Worm (Caenorhabditis elegans) whole organism, L1 larva: ENCODE measurements around the gene T06A1.1.

ENCODE experiments used
- C16A3.4 ChIP-seq: fragments of 150-350 bp; optimal IDR thresholded peaks from 2 replicates; lab custom pipeline; 2014; ENCODE audit warnings: missing biosample characterization, missing genetic modification characterization
- C34B4.2 ChIP-seq: sonication (generic microtip); optimal IDR thresholded peaks from 2 replicates; lab custom pipeline; 2017; ENCODE audit warnings: mild to moderate bottlenecking, missing genetic modification characterization, missing compliant biosample characterization
- Y116A8C.19 ChIP-seq: sonication (generic microtip); optimal IDR thresholded peaks from 2 replicates; lab custom pipeline; 2016; ENCODE audit warnings: missing compliant biosample characterization, missing genetic modification characterization, borderline replicate concordance
- aha-1 ChIP-seq: fragments of 150-350 bp; optimal IDR thresholded peaks from 2 replicates; lab custom pipeline; 2014; ENCODE audit warnings: missing biosample characterization, missing genetic modification characterization
- blmp-1 ChIP-seq: fragments of 150-350 bp; optimal IDR thresholded peaks from 2 replicates; lab custom pipeline; 2014; ENCODE audit warnings: missing biosample characterization, missing genetic modification characterization
- ceh-63 ChIP-seq: fragments of 200-800 bp; sonication (Bioruptor generic); optimal IDR thresholded peaks from 2 replicates; lab custom pipeline; 2018; ENCODE audit warnings: mild to moderate bottlenecking, missing genetic modification characterization, missing compliant biosample characterization
- ceh-8 ChIP-seq: fragments of 200-800 bp; sonication (Bioruptor generic); optimal IDR thresholded peaks from 2 replicates; lab custom pipeline; 2018; ENCODE audit warnings: mild to moderate bottlenecking, missing genetic modification characterization, moderate library complexity, missing compliant biosample characterization
- ceh-82 ChIP-seq, 3 experiments: fragments of 150-350 bp in 1 of 3; sonication (generic microtip) in 2 of 3; optimal IDR thresholded peaks; 2 replicates each; lab custom pipeline; 2014 to 2017; ENCODE audit warnings: missing biosample characterization in 3 of 3, missing genetic modification characterization in 3 of 3
- ces-1 ChIP-seq: fragments of 150-350 bp; optimal IDR thresholded peaks from 2 replicates; lab custom pipeline; 2014; ENCODE audit warnings: missing biosample characterization, missing genetic modification reagents, missing genetic modification characterization
- dpl-1 ChIP-seq, 3 experiments: fragments of 150-350 bp in 2 of 3; sonication (generic microtip) in 1 of 3; optimal IDR thresholded peaks; 2 replicates each; lab custom pipeline; 2014 to 2017; ENCODE audit warnings: missing biosample characterization in 3 of 3, missing genetic modification characterization in 3 of 3, missing genetic modification reagents in 3 of 3
- dsc-1 ChIP-seq: sonication (generic microtip); optimal IDR thresholded peaks from 2 replicates; lab custom pipeline; 2016; ENCODE audit warnings: mild to moderate bottlenecking, missing genetic modification characterization, missing compliant biosample characterization
- efl-1 ChIP-seq, 4 experiments: fragments of 150-350 bp; optimal IDR thresholded peaks in 3 of 4; peaks in 1 of 4; 1 replicate in 1 of 4; 2 replicates in 3 of 4; lab custom pipeline; 2014; ENCODE audit warnings: missing biosample characterization in 2 of 4, missing genetic modification characterization in 2 of 4, missing genetic modification reagents in 2 of 4
- efl-3 ChIP-seq: fragments of 200-800 bp; sonication (Bioruptor generic); optimal IDR thresholded peaks from 2 replicates; lab custom pipeline; 2018; ENCODE audit warnings: mild to moderate bottlenecking, missing genetic modification characterization, missing compliant biosample characterization
- egl-13 ChIP-seq: sonication (generic microtip); optimal IDR thresholded peaks from 2 replicates; lab custom pipeline; 2016; ENCODE audit warnings: missing genotype, missing genetic modification reagents, missing genetic modification characterization, missing compliant biosample characterization
- ets-5 ChIP-seq: fragments of 200-800 bp; sonication (Bioruptor generic); IDR thresholded peaks from 2 replicates; pipeline ENCODE4 v1.3.6; 2022; ENCODE audit warnings: missing genetic modification characterization, missing compliant biosample characterization
- fkh-10 ChIP-seq: sonication (generic microtip); optimal IDR thresholded peaks from 2 replicates; lab custom pipeline; 2017; ENCODE audit warnings: missing biosample characterization, missing genetic modification reagents, missing genetic modification characterization
- fos-1 ChIP-seq: fragments of 150-350 bp; optimal IDR thresholded peaks from 2 replicates; lab custom pipeline; 2014; ENCODE audit warnings: missing biosample characterization, missing genetic modification characterization
- hlh-4 ChIP-seq: sonication (generic microtip); optimal IDR thresholded peaks from 2 replicates; lab custom pipeline; 2016; ENCODE audit warnings: mild to moderate bottlenecking, missing genetic modification characterization, missing compliant biosample characterization
- irx-1 ChIP-seq: sonication (generic microtip); optimal IDR thresholded peaks from 2 replicates; lab custom pipeline; 2016; ENCODE audit warnings: missing genetic modification characterization, missing compliant biosample characterization
- jun-1 ChIP-seq: fragments of 150-350 bp; optimal IDR thresholded peaks from 2 replicates; lab custom pipeline; 2014; ENCODE audit warnings: missing biosample characterization, missing genetic modification reagents, missing genetic modification characterization
- lin-13 ChIP-seq: fragments of 150-350 bp; optimal IDR thresholded peaks from 2 replicates; lab custom pipeline; 2014; ENCODE audit warnings: missing biosample characterization, missing genetic modification reagents, missing genetic modification characterization
- lin-14 ChIP-seq: fragments of 200-800 bp; sonication (Bioruptor generic); optimal IDR thresholded peaks from 2 replicates; lab custom pipeline; 2018; ENCODE audit warnings: mild to moderate bottlenecking, missing genetic modification characterization, moderate library complexity, missing compliant biosample characterization
- lin-15B ChIP-seq: fragments of 150-350 bp; sonication (generic microtip); optimal IDR thresholded peaks from 3 replicates; lab custom pipeline; 2014; ENCODE audit warnings: missing biosample characterization, missing genetic modification characterization
- lin-35 ChIP-seq, 2 experiments: fragments of 150-350 bp; optimal IDR thresholded peaks; 2 replicates each; lab custom pipeline; 2014; ENCODE audit warnings: missing biosample characterization in 2 of 2, missing genetic modification characterization in 2 of 2, missing genetic modification reagents in 2 of 2
- lin-39 ChIP-seq: fragments of 150-350 bp; optimal IDR thresholded peaks from 2 replicates; lab custom pipeline; 2014; ENCODE audit warnings: missing biosample characterization, missing genetic modification reagents, missing genetic modification characterization
- lir-3 ChIP-seq: sonication (generic microtip); optimal IDR thresholded peaks from 2 replicates; lab custom pipeline; 2016; ENCODE audit warnings: mild to moderate bottlenecking, missing genetic modification characterization, moderate library complexity, missing compliant biosample characterization; ENCODE audit not compliant: poor library complexity
- lsy-2 ChIP-seq, 2 experiments: fragments of 150-350 bp; optimal IDR thresholded peaks; 2 replicates each; lab custom pipeline; 2014; ENCODE audit warnings: missing biosample characterization in 2 of 2, missing genetic modification characterization in 2 of 2
- mdl-1 ChIP-seq, 2 experiments: fragments of 150-350 bp; optimal IDR thresholded peaks; 2 replicates each; lab custom pipeline; 2014 to 2017; ENCODE audit warnings: missing biosample characterization in 2 of 2, missing genetic modification characterization in 2 of 2, inconsistent platforms in 1 of 2
- mef-2 ChIP-seq: fragments of 150-350 bp; optimal IDR thresholded peaks from 2 replicates; lab custom pipeline; 2014; ENCODE audit warnings: missing biosample characterization, missing genetic modification characterization
- nhr-11 ChIP-seq: fragments of 150-350 bp; optimal IDR thresholded peaks from 2 replicates; lab custom pipeline; 2014; ENCODE audit warnings: missing biosample characterization, missing genetic modification characterization
- nhr-12 ChIP-seq: sonication (generic microtip); optimal IDR thresholded peaks from 2 replicates; lab custom pipeline; 2017; ENCODE audit warnings: missing biosample characterization, missing genetic modification characterization
- nhr-19 ChIP-seq: fragments of 200-800 bp; sonication (Bioruptor generic); conservative IDR thresholded peaks from 2 replicates; pipeline ENCODE4 v1.3.6; 2022; ENCODE audit warnings: missing genetic modification characterization, missing compliant biosample characterization
- nhr-28 ChIP-seq: fragments of 150-350 bp; optimal IDR thresholded peaks from 2 replicates; lab custom pipeline; 2014; ENCODE audit warnings: missing biosample characterization, missing genetic modification characterization
- nhr-71 ChIP-seq: sonication (generic microtip); optimal IDR thresholded peaks from 2 replicates; lab custom pipeline; 2016; ENCODE audit warnings: mild to moderate bottlenecking, missing genetic modification characterization, moderate library complexity, missing compliant biosample characterization
- nhr-76 ChIP-seq: sonication (generic microtip); optimal IDR thresholded peaks from 2 replicates; lab custom pipeline; 2017; ENCODE audit warnings: missing biosample characterization, missing genetic modification characterization
- nhr-77 ChIP-seq: fragments of 150-350 bp; optimal IDR thresholded peaks from 2 replicates; lab custom pipeline; 2014; ENCODE audit warnings: missing biosample characterization, missing genetic modification characterization
- nhr-85 ChIP-seq: sonication (generic microtip); peaks from one replicate; lab custom pipeline; 2016; ENCODE audit warnings: missing genetic modification characterization, inconsistent platforms, missing compliant biosample characterization
- nhr-90 ChIP-seq: sonication (generic microtip); optimal IDR thresholded peaks from 2 replicates; lab custom pipeline; 2016; ENCODE audit warnings: mild to moderate bottlenecking, missing genetic modification characterization, missing compliant biosample characterization; ENCODE audit not compliant: poor library complexity
- pax-3 ChIP-seq: fragments of 200-800 bp; sonication (Bioruptor generic); optimal IDR thresholded peaks from 2 replicates; lab custom pipeline; 2018; ENCODE audit warnings: mild to moderate bottlenecking, missing genetic modification characterization, moderate library complexity, missing compliant biosample characterization
- pqm-1 ChIP-seq: sonication (generic microtip); optimal IDR thresholded peaks from 3 replicates; lab custom pipeline; 2017; ENCODE audit warnings: missing biosample characterization, missing genetic modification characterization
- snpc-4 ChIP-seq: fragments of 150-350 bp; optimal IDR thresholded peaks from 2 replicates; lab custom pipeline; 2014; ENCODE audit warnings: missing biosample characterization, missing genetic modification characterization
- snu-23 ChIP-seq: sonication (generic microtip); optimal IDR thresholded peaks from 2 replicates; lab custom pipeline; 2016; ENCODE audit warnings: missing genetic modification characterization, missing compliant biosample characterization
- sox-4 ChIP-seq: sonication (generic microtip); optimal IDR thresholded peaks from 2 replicates; lab custom pipeline; 2016; ENCODE audit warnings: missing genetic modification characterization, missing compliant biosample characterization
- sup-37 ChIP-seq: fragments of 200-800 bp; sonication (Bioruptor generic); optimal IDR thresholded peaks from 2 replicates; lab custom pipeline; 2018; ENCODE audit warnings: mild to moderate bottlenecking, missing genetic modification characterization, missing compliant biosample characterization
- swsn-7 ChIP-seq: sonication (generic microtip); optimal IDR thresholded peaks from 2 replicates; lab custom pipeline; 2016; ENCODE audit warnings: missing genetic modification characterization, missing compliant biosample characterization
- tbx-2 ChIP-seq: sonication (generic microtip); optimal IDR thresholded peaks from 2 replicates; lab custom pipeline; 2016; ENCODE audit warnings: missing genetic modification characterization, missing compliant biosample characterization
- unc-30 ChIP-seq: sonication (generic microtip); optimal IDR thresholded peaks from 2 replicates; lab custom pipeline; 2017; ENCODE audit warnings: missing biosample characterization, missing genetic modification characterization
- unc-62 ChIP-seq: fragments of 150-350 bp; optimal IDR thresholded peaks from 2 replicates; lab custom pipeline; 2014; ENCODE audit warnings: missing biosample characterization, missing genetic modification reagents, missing genetic modification characterization
- unc-86 ChIP-seq: sonication (generic microtip); optimal IDR thresholded peaks from 2 replicates; lab custom pipeline; 2016; ENCODE audit warnings: missing genetic modification characterization, missing compliant biosample characterization
- unc-98 ChIP-seq: fragments of 200-800 bp; sonication (Bioruptor generic); IDR thresholded peaks from 2 replicates; pipeline ENCODE4 v1.3.6; 2022; ENCODE audit warnings: missing genetic modification characterization, missing compliant biosample characterization
- vab-15 ChIP-seq: sonication (generic microtip); optimal IDR thresholded peaks from 2 replicates; lab custom pipeline; 2017; ENCODE audit warnings: missing genotype, mild to moderate bottlenecking, missing genetic modification characterization, missing compliant biosample characterization
- zag-1 ChIP-seq: fragments of 150-350 bp; optimal IDR thresholded peaks from 2 replicates; lab custom pipeline; 2014; ENCODE audit warnings: missing biosample characterization, missing genetic modification characterization
- zip-4 ChIP-seq: fragments of 200-800 bp; sonication (Bioruptor generic); optimal IDR thresholded peaks from 2 replicates; lab custom pipeline; 2018; ENCODE audit warnings: mild to moderate bottlenecking, missing genetic modification characterization, moderate library complexity, missing compliant biosample characterization

The T06A1.1 gene

DNA sequence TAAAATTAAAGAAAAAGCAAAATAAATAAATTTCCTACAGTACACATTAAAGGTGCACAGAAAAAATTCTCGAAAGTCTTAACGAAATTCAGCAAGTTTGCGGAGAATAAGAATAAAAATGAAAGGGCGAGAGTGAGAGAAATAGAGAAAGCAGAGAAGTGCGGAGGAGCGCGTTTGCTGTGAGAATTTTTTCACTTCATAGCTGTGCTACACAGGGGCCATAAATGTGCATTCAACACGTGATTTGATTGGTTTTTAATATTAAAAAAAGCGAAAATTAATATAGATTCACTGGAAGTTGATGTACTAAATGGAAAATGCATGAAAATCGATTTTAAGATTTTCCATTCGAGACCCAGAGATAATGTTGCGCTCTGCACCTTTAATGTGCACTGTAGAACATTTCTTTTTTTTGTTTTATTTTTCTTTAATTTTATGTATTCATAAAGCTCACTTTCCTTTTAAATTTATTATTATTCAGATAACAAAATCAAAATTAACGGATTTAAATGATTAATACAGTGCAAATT is 7.3 kb downstream of the T06A1.1 start, which contains the start of gene Y32G9A.2 (continued):
- TF ChIP-seq unc-98 (GFP tag; lab: Robert Waterston, UW) (no peak), fkh-10 (GFP tag; lab: Kevin White, UChicago) (no peak), ceh-82 (tag; optimal IDR thresholded peaks at IDR 0.05; lab: Kevin White, UChicago) (peak in 1 of 3 experiments; percentile 36), lin-39 (tag; lab: Kevin White, UChicago) (no peak), tbx-2 (tag; lab: Kevin White, UChicago) (peak; percentile 32), jun-1 (tag; lab: Kevin White, UChicago) (no peak), C34B4.2 (tag; lab: Kevin White, UChicago) (no peak), blmp-1 (tag; lab: Kevin White, UChicago) (peak; percentile 81), sox-4 (tag; lab: Kevin White, UChicago) (no peak), ceh-63 (GFP tag; lab: Kevin White, UChicago) (no peak), efl-1 (optimal IDR thresholded peaks at IDR 0.05; lab: Kevin White, UChicago) (peak; percentile 62 to 64), efl-1 (GFP tag; optimal IDR thresholded peaks at IDR 0.05 in 1 of 2; lab: Kevin White, UChicago) (peak; percentile 59 to 94), ceh-8 (GFP tag; lab: Kevin White, UChicago) (no peak), lin-15B (tag; lab: Kevin White, UChicago) (peak; percentile 22), mdl-1 (tag; optimal IDR thresholded peaks at IDR 0.05; lab: Kevin White, UChicago) (no peak), lir-3 (no peak), nhr-85 (peak; percentile 68), vab-15 (tag; lab: Kevin White, UChicago) (no peak), egl-13 (tag; lab: Kevin White, UChicago) (no peak), pqm-1 (tag; lab: Kevin White, UChicago) (no peak), unc-30 (tag; lab: Kevin White, UChicago) (no peak), sup-37 (GFP tag; lab: Kevin White, UChicago) (no peak), lin-35 (GFP tag; optimal IDR thresholded peaks at IDR 0.05; lab: Kevin White, UChicago) (peak; percentile 51 to 78), swsn-7 (peak; percentile 30), lin-14 (GFP tag; lab: Kevin White, UChicago) (no peak), ces-1 (no peak), snu-23 (GFP tag; lab: Kevin White, UChicago) (peak; percentile 63), zip-4 (no peak), pax-3 (no peak), lin-13 (GFP tag; lab: Kevin White, UChicago) (peak; percentile 35), hlh-4 (tag; lab: Kevin White, UChicago) (no peak), efl-3 (no peak), unc-62 (GFP tag; lab: Kevin White, UChicago) (no peak), fos-1 (tag; lab: Kevin White, UChicago) (no peak), dsc-1 (tag; lab: Kevin White, UChicago) (peak; percentile 20), nhr-12 (tag; lab: Kevin White, UChicago) (no peak), nhr-19 (GFP tag; lab: Robert Waterston, UW) (no peak), nhr-76 (tag; lab: Kevin White, UChicago) (no peak), Y116A8C.19 (tag; lab: Kevin White, UChicago) (no peak), zag-1 (tag; lab: Kevin White, UChicago) (no peak), nhr-11 (tag; lab: Kevin White, UChicago) (no peak), mef-2 (tag; lab: Kevin White, UChicago) (no peak), nhr-77 (tag; lab: Kevin White, UChicago) (peak; percentile 16), dpl-1 (GFP tag; optimal IDR thresholded peaks at IDR 0.05; lab: Kevin White, UChicago) (peak; percentile 43 to 62 (median 61)), C16A3.4 (peak; percentile 53), lsy-2 (tag; optimal IDR thresholded peaks at IDR 0.05; lab: Kevin White, UChicago) (peak in 1 of 2 experiments; percentile 72), nhr-28 (tag; lab: Kevin White, UChicago) (no peak), unc-86 (tag; lab: Kevin White, UChicago) (no peak), snpc-4 (tag; lab: Kevin White, UChicago) (no peak), nhr-71 (tag; lab: Kevin White, UChicago) (no peak), ets-5 (no peak), aha-1 (tag; lab: Kevin White, UChicago) (no peak), irx-1 (tag; lab: Kevin White, UChicago) (no peak), nhr-90 (peak; percentile 42)
